Worm (Caenorhabditis elegans): ENCODE measurements around the gene F53H2.1.

ce11 chrV:20425183-20425400 is 37.6 kb downstream of the F53H2.1 start, which contains the start of the genes fce-2 and F48F5.8:
- no peak for TF ChIP-seq ztf-11 (tag; optimal IDR thresholded peaks at IDR 0.05)
- TF ChIP-seq lin-35 (GFP tag; optimal IDR thresholded peaks at IDR 0.05), result no peak
- TF ChIP-seq fkh-10 (GFP tag; optimal IDR thresholded peaks at IDR 0.05), result no peak
- TF ChIP-seq pag-3 (tag; optimal IDR thresholded peaks at IDR 0.05; ENCODE audit: borderline replicate concordance, insufficient read depth), result no peak
- TF ChIP-seq irx-1 (tag; optimal IDR thresholded peaks at IDR 0.05), result no peak
- TF ChIP-seq tbx-2 (tag; optimal IDR thresholded peaks at IDR 0.05), result no peak
- TF ChIP-seq mdl-1 (tag; optimal IDR thresholded peaks at IDR 0.05), result no peak

All from whole organism, L1 larva.